Worm (Caenorhabditis elegans) whole organism, midembryonic: ENCODE data around the gene hsp-110.
A peak's percentile ranks its signal among the peaks of the same experiment; 100 is the strongest.

Source experiments
- T22C8.4 ChIP-seq: fragments of 200-800 bp; sonication (Bioruptor generic); IDR thresholded peaks from 2 replicates; pipeline ENCODE4 v1.3.6; 2022; ENCODE audit warnings: missing genetic modification characterization, missing compliant biosample characterization
- cog-1 ChIP-seq: sonication (generic microtip); optimal IDR thresholded peaks from 2 replicates; lab custom pipeline; 2016; ENCODE audit warnings: missing genetic modification characterization, missing compliant biosample characterization
- flt-1 ChIP-seq: fragments of 200-800 bp; sonication (Bioruptor generic); IDR thresholded peaks from 2 replicates; pipeline ENCODE4 v1.3.6; 2022; ENCODE audit warnings: missing genetic modification characterization, missing compliant biosample characterization
- klf-2 ChIP-seq: fragments of 200-800 bp; sonication (Bioruptor generic); conservative IDR thresholded peaks from 2 replicates; pipeline ENCODE4 v1.3.6; 2022; ENCODE audit warnings: missing genetic modification reagents, missing genetic modification characterization, missing compliant biosample characterization
- med-1 ChIP-seq: sonication (generic microtip); optimal IDR thresholded peaks from 2 replicates; lab custom pipeline; 2017; ENCODE audit warnings: missing genetic modification characterization, mild to moderate bottlenecking, missing compliant biosample characterization, antibody characterized with exemption, missing genetic modification reagents; ENCODE audit not compliant: insufficient read depth
- ref-1 ChIP-seq: fragments of 200-800 bp; sonication (Bioruptor generic); conservative IDR thresholded peaks from 2 replicates; pipeline ENCODE4 v1.3.6; 2022; ENCODE audit warnings: missing genetic modification reagents, missing genetic modification characterization, missing compliant biosample characterization
- tab-1 ChIP-seq: fragments of 200-800 bp; sonication (Bioruptor generic); IDR thresholded peaks from 2 replicates; pipeline ENCODE4 v1.3.6; 2022; ENCODE audit warnings: missing genetic modification characterization, missing compliant biosample characterization
- ztf-23 ChIP-seq: fragments of 200-800 bp; sonication (Bioruptor generic); IDR thresholded peaks from 2 replicates; pipeline ENCODE4 v1.3.6; 2022; ENCODE audit warnings: missing genetic modification reagents, missing genetic modification characterization, missing compliant biosample characterization
- ztf-29 ChIP-seq: fragments of 200-800 bp; sonication (Bioruptor generic); IDR thresholded peaks from 2 replicates; pipeline ENCODE4 v1.3.6; 2022; ENCODE audit warnings: missing genetic modification reagents, missing genetic modification characterization, missing compliant biosample characterization

The hsp-110 gene

ce11 chrIII:8446061-8446460 lies 648 bp downstream of the hsp-110 start:
- TF ChIP-seq tab-1 (GFP tag; lab: Robert Waterston, UW): no peak
- no peak for TF ChIP-seq flt-1 (GFP tag; lab: Robert Waterston, UW)
- TF ChIP-seq cog-1: no peak
- TF ChIP-seq ztf-29 (GFP tag; lab: Robert Waterston, UW): no peak
- no peak for TF ChIP-seq klf-2
- no peak for TF ChIP-seq T22C8.4 (GFP tag; lab: Robert Waterston, UW)
- no peak for TF ChIP-seq ztf-23
- TF ChIP-seq med-1 (GFP tag; lab: Kevin White, UChicago): no peak
- TF ChIP-seq ref-1 (GFP tag; lab: Robert Waterston, UW): no peak

ce11 chrIII:8444433-8445090 lies 2.1 kb downstream of the hsp-110 start:
- TF ChIP-seq flt-1 (GFP tag; lab: Robert Waterston, UW) (no peak), cog-1 (no peak), klf-2 (no peak), med-1 (GFP tag; lab: Kevin White, UChicago) (no peak), ztf-29 (GFP tag; lab: Robert Waterston, UW) (no peak), T22C8.4 (GFP tag; lab: Robert Waterston, UW) (no peak), ztf-23 (no peak), ref-1 (GFP tag; lab: Robert Waterston, UW) (no peak), tab-1 (GFP tag; lab: Robert Waterston, UW) (no peak)

ce11 chrIII:8443557-8444131 lies 3.1 kb downstream of the hsp-110 start, which contains the start of gene ufbp-1:
Gene ufbp-1 (minus strand): TSS chrIII:8443607.
- TF ChIP-seq med-1 (GFP tag; lab: Kevin White, UChicago) (no peak), T22C8.4 (GFP tag; lab: Robert Waterston, UW) (no peak), ztf-23 (no peak), klf-2 (no peak), ref-1 (GFP tag; lab: Robert Waterston, UW) (no peak), tab-1 (GFP tag; lab: Robert Waterston, UW) (no peak), flt-1 (GFP tag; lab: Robert Waterston, UW) (0 out of 2 replicates have a peak, but pooled peaks have one; percentile 23), ztf-29 (GFP tag; lab: Robert Waterston, UW) (no peak)

ce11 chrIII:8439312-8439711 lies 7.4 kb downstream of the hsp-110 start, which contains the start of gene pqn-96:
Gene pqn-96 (minus strand): TSS chrIII:8439412.
- no peak for TF ChIP-seq klf-2

ce11 chrIII:8437763-8438414 lies 8.8 kb downstream of the hsp-110 start:
- TF ChIP-seq ztf-23 (no peak), ref-1 (GFP tag; lab: Robert Waterston, UW) (no peak), med-1 (GFP tag; lab: Kevin White, UChicago) (no peak), flt-1 (GFP tag; lab: Robert Waterston, UW) (no peak), klf-2 (no peak), ztf-29 (GFP tag; lab: Robert Waterston, UW) (no peak), T22C8.4 (GFP tag; lab: Robert Waterston, UW) (no peak), tab-1 (GFP tag; lab: Robert Waterston, UW) (no peak), cog-1 (no peak)

- TF ChIP-seq flt-1 (GFP tag; lab: Robert Waterston, UW) (no peak), ref-1 (GFP tag; lab: Robert Waterston, UW) (no peak), T22C8.4 (GFP tag; lab: Robert Waterston, UW) (no peak), klf-2 (no peak), tab-1 (GFP tag; lab: Robert Waterston, UW) (no peak), ztf-23 (no peak), cog-1 (no peak), ztf-29 (GFP tag; lab: Robert Waterston, UW) (no peak), med-1 (GFP tag; lab: Kevin White, UChicago) (no peak)
Observed at ce11 chrIII:8435074-8435473, 11.6 kb downstream of the hsp-110 start, which contains the start of gene ZK1236.9. Gene ZK1236.9 (minus strand): TSS chrIII:8435174.

- TF ChIP-seq ref-1 (GFP tag; lab: Robert Waterston, UW) (no peak), cog-1 (no peak), flt-1 (GFP tag; lab: Robert Waterston, UW) (no peak), med-1 (GFP tag; lab: Kevin White, UChicago) (no peak), klf-2 (no peak), ztf-29 (GFP tag; lab: Robert Waterston, UW) (no peak), tab-1 (GFP tag; lab: Robert Waterston, UW) (no peak), T22C8.4 (GFP tag; lab: Robert Waterston, UW) (no peak), ztf-23 (no peak)
Observed at ce11 chrIII:8432143-8432542, 14.6 kb downstream of the hsp-110 start, which contains the start of gene ZK1236.5. Gene ZK1236.5 (minus strand): TSS chrIII:8432214.

ce11 chrIII:8429497-8429896 lies 17.2 kb downstream of the hsp-110 start:
- no peak for TF ChIP-seq T22C8.4 (GFP tag; lab: Robert Waterston, UW)
- TF ChIP-seq tab-1 (GFP tag; lab: Robert Waterston, UW): no peak
- TF ChIP-seq ztf-29 (GFP tag; lab: Robert Waterston, UW): no peak
- TF ChIP-seq klf-2: no peak
- TF ChIP-seq ref-1 (GFP tag; lab: Robert Waterston, UW): no peak
- no peak for TF ChIP-seq ztf-23
- no peak for TF ChIP-seq cog-1
- no peak for TF ChIP-seq med-1 (GFP tag; lab: Kevin White, UChicago)
- TF ChIP-seq flt-1 (GFP tag; lab: Robert Waterston, UW): no peak

- TF ChIP-seq ztf-29 (GFP tag; lab: Robert Waterston, UW) (no peak), ztf-23 (no peak), ref-1 (GFP tag; lab: Robert Waterston, UW) (no peak), med-1 (GFP tag; lab: Kevin White, UChicago) (no peak), T22C8.4 (GFP tag; lab: Robert Waterston, UW) (no peak), klf-2 (no peak), flt-1 (GFP tag; lab: Robert Waterston, UW) (no peak), cog-1 (no peak), tab-1 (GFP tag; lab: Robert Waterston, UW) (no peak)
Observed at ce11 chrIII:8429035-8429434, 17.7 kb downstream of the hsp-110 start, which contains the start of gene ZK1236.1. Gene ZK1236.1 (plus strand): TSS chrIII:8429297.
